Worm (Caenorhabditis elegans): Measurements from ENCODE around the gene sri-24.
"Not testable (repeated sequence)": the region's sequence is repeated elsewhere in the genome, so short reads cannot be mapped to it uniquely, and the experiment has no call there.

DNA sequence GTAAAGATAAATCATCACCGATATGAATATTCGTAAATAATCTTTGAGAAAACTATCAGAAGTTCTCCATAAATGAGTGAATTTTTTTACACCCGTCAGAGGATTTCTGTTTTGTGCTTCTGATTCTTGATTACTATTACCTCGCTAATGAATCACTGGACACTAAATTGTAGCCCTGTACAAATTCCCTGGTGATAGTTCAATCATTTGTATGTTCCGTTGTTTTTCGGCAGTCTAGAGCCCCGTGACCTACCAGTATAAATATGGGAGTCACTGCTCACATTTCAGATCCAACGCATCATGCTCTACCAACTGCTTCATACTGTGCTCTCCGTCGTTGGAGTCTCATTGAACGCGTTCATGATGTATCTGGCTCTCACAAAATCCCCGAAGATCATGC lies 38.3 kb downstream of the sri-24 start, which contains the start of gene srd-28:
- not testable (repeated sequence) for TF ChIP-seq pha-4 (tag; optimal IDR thresholded peaks at IDR 0.05); jun-1 (tag; optimal IDR thresholded peaks at IDR 0.05); ama-1 (optimal IDR thresholded peaks at IDR 0.05)

Data from whole organism, L3 larva.